Fruit fly (Drosophila melanogaster) whole organism, embryonic: Measurements from ENCODE around the gene BTBD9.

ENCODE experiments used
- Atf-2 ChIP-seq: fragments of 200-800 bp; sonication (Bioruptor generic); optimal IDR thresholded peaks from 2 replicates; lab custom pipeline; 2016; ENCODE audit warnings: missing biosample characterization, missing genetic modification characterization
- CG10543 ChIP-seq: fragments of 200-800 bp; sonication (Bioruptor generic); optimal IDR thresholded peaks from 3 replicates; lab custom pipeline; 2017; ENCODE audit warnings: missing biosample characterization, mild to moderate bottlenecking, missing genetic modification characterization, moderate library complexity
- CG11695 ChIP-seq: fragments of 200-800 bp; sonication (Bioruptor generic); IDR thresholded peaks from 3 replicates; pipeline ENCODE4 v1.3.6; 2022; ENCODE audit warnings: missing biosample characterization, missing genetic modification characterization
- CG13624 ChIP-seq: fragments of 200-800 bp; sonication (Bioruptor generic); optimal IDR thresholded peaks from 2 replicates; lab custom pipeline; 2016; ENCODE audit warnings: missing biosample characterization, missing genetic modification characterization
- CG17829 ChIP-seq: fragments of 200-800 bp; optimal IDR thresholded peaks from 2 replicates; lab custom pipeline; 2019; ENCODE audit warnings: missing biosample characterization, mild to moderate bottlenecking, missing genetic modification characterization, moderate library complexity
- CG18599 ChIP-seq: fragments of 200-800 bp; sonication (Bioruptor generic); optimal IDR thresholded peaks from 3 replicates; lab custom pipeline; 2017; ENCODE audit warnings: missing biosample characterization, missing genetic modification characterization, mild to moderate bottlenecking, moderate library complexity, missing genetic modification reagents
- CG3838 ChIP-seq: fragments of 200-800 bp; sonication (Bioruptor generic); optimal IDR thresholded peaks from 3 replicates; lab custom pipeline; 2016; ENCODE audit warnings: missing biosample characterization, missing genetic modification characterization
- CG4360 ChIP-seq: fragments of 200-800 bp; sonication (Bioruptor generic); IDR thresholded peaks from 2 replicates; pipeline ENCODE4 v1.3.6; 2022; ENCODE audit warnings: missing biosample characterization, missing genetic modification characterization
- CG6765 ChIP-seq: fragments of 200-800 bp; sonication (Bioruptor generic); optimal IDR thresholded peaks from 3 replicates; lab custom pipeline; 2017; ENCODE audit warnings: missing biosample characterization, mild to moderate bottlenecking, missing genetic modification characterization
- CG9215 ChIP-seq: fragments of 200-800 bp; sonication (Bioruptor generic); IDR thresholded peaks from 2 replicates; pipeline ENCODE4 v1.3.6; 2022; ENCODE audit warnings: missing biosample characterization, missing genetic modification characterization
- D19A ChIP-seq: fragments of 200-800 bp; optimal IDR thresholded peaks from 3 replicates; lab custom pipeline; 2019; ENCODE audit warnings: missing biosample characterization, mild to moderate bottlenecking, missing genetic modification characterization, moderate library complexity
- Dip3 ChIP-seq: fragments of 200-800 bp; sonication (Bioruptor generic); optimal IDR thresholded peaks from 3 replicates; lab custom pipeline; 2016; ENCODE audit warnings: missing biosample characterization, missing genetic modification characterization
- Eip74EF ChIP-seq, 2 experiments: fragments of 200-800 bp in 1 of 2; fragments of >200 bp in 1 of 2; sonication (Bioruptor generic) in 1 of 2; optimal IDR thresholded peaks; 2 replicates each; lab custom pipeline; 2017 to 2019; ENCODE audit warnings: missing biosample characterization in 2 of 2, missing genetic modification characterization in 2 of 2, mild to moderate bottlenecking in 1 of 2, moderate library complexity in 1 of 2
- Ets97D ChIP-seq: fragments of 200-800 bp; sonication (Bioruptor generic); optimal IDR thresholded peaks from 3 replicates; lab custom pipeline; 2016; ENCODE audit warnings: missing biosample characterization, missing genetic modification characterization
- Hand ChIP-seq: fragments of 200-800 bp; sonication (Bioruptor generic); optimal IDR thresholded peaks from 2 replicates; lab custom pipeline; 2017; ENCODE audit warnings: mild to moderate bottlenecking, missing biosample characterization, missing genetic modification reagents, missing genetic modification characterization
- HmgZ ChIP-seq: fragments of 200-800 bp; sonication (Bioruptor generic); optimal IDR thresholded peaks from 2 replicates; lab custom pipeline; 2018; ENCODE audit warnings: missing biosample characterization, mild to moderate bottlenecking, missing genetic modification characterization
- Hsf ChIP-seq: fragments of 200-800 bp; sonication (Bioruptor generic); optimal IDR thresholded peaks from 3 replicates; lab custom pipeline; 2016; ENCODE audit warnings: missing biosample characterization, missing genetic modification characterization
- Kr ChIP-seq: fragments of 200-800 bp; sonication (Bioruptor generic); optimal IDR thresholded peaks from 2 replicates; lab custom pipeline; 2017; ENCODE audit warnings: missing biosample characterization, mild to moderate bottlenecking, missing genetic modification characterization
- Med ChIP-seq: fragments of 200-800 bp; sonication (Bioruptor generic); peaks from one replicate; lab custom pipeline; 2016; ENCODE audit warnings: missing biosample characterization, missing genetic modification characterization, mild to moderate bottlenecking, inconsistent platforms, moderate library complexity
- Meics ChIP-seq: fragments of 200-800 bp; sonication (Bioruptor generic); optimal IDR thresholded peaks from 2 replicates; lab custom pipeline; 2017; ENCODE audit warnings: missing biosample characterization, mild to moderate bottlenecking, missing genetic modification characterization
- Nf-YC ChIP-seq: fragments of 200-800 bp; optimal IDR thresholded peaks from 3 replicates; lab custom pipeline; 2019; ENCODE audit warnings: missing biosample characterization, mild to moderate bottlenecking, missing genetic modification characterization, moderate library complexity
- Pdp1 ChIP-seq, 2 experiments: fragments of 200-800 bp; sonication (Bioruptor generic); optimal IDR thresholded peaks; 3 replicates each; lab custom pipeline; 2016; ENCODE audit warnings: missing biosample characterization in 2 of 2, missing genetic modification characterization in 2 of 2, mild to moderate bottlenecking in 1 of 2, moderate library complexity in 1 of 2
- Side ChIP-seq: fragments of 200-800 bp; sonication (Bioruptor generic); optimal IDR thresholded peaks from 2 replicates; lab custom pipeline; 2016; ENCODE audit warnings: missing biosample characterization, missing genetic modification characterization
- Xbp1 ChIP-seq: fragments of 200-800 bp; sonication (Bioruptor generic); optimal IDR thresholded peaks from 3 replicates; lab custom pipeline; 2016; ENCODE audit warnings: missing biosample characterization, mild to moderate bottlenecking, missing genetic modification characterization
- bab2 ChIP-seq: fragments of 200-800 bp; sonication (Bioruptor generic); optimal IDR thresholded peaks from 2 replicates; lab custom pipeline; 2016; ENCODE audit warnings: missing biosample characterization, missing genetic modification characterization
- btn ChIP-seq: fragments of 200-800 bp; sonication (Bioruptor generic); optimal IDR thresholded peaks from 2 replicates; lab custom pipeline; 2016; ENCODE audit warnings: missing biosample characterization, missing genetic modification characterization
- cg ChIP-seq: fragments of 200-800 bp; sonication (Bioruptor generic); optimal IDR thresholded peaks from 3 replicates; lab custom pipeline; 2019; ENCODE audit warnings: missing biosample characterization, mild to moderate bottlenecking, missing genetic modification characterization, moderate library complexity
- corto ChIP-seq: fragments of 200-800 bp; sonication (Bioruptor generic); optimal IDR thresholded peaks from 2 replicates; lab custom pipeline; 2016; ENCODE audit warnings: missing biosample characterization, mild to moderate bottlenecking, missing genetic modification characterization, moderate library complexity
- crol ChIP-seq: fragments of 200-800 bp; sonication (Bioruptor generic); IDR thresholded peaks from 2 replicates; pipeline ENCODE4 v1.3.6; 2022; ENCODE audit warnings: missing biosample characterization, missing genetic modification characterization
- eve ChIP-seq, 2 experiments: fragments of >200 bp; optimal IDR thresholded peaks; 2 replicates each; lab custom pipeline; 2017; ENCODE audit warnings: missing biosample characterization in 2 of 2, missing genetic modification characterization in 2 of 2
- exex ChIP-seq: fragments of 200-800 bp; sonication (Bioruptor generic); optimal IDR thresholded peaks from 4 replicates; lab custom pipeline; 2018; ENCODE audit warnings: missing biosample characterization, mild to moderate bottlenecking, missing genetic modification characterization, moderate library complexity
- insv ChIP-seq, 2 experiments: fragments of 200-800 bp; sonication (Bioruptor generic); optimal IDR thresholded peaks; 3 replicates each; lab custom pipeline; 2016 to 2018; ENCODE audit warnings: missing biosample characterization in 2 of 2, missing genetic modification characterization in 2 of 2
- ken ChIP-seq: fragments of 200-800 bp; sonication (Bioruptor generic); IDR thresholded peaks from 3 replicates; pipeline ENCODE4 v1.3.6; 2022; ENCODE audit warnings: missing biosample characterization, missing genetic modification characterization
- nom ChIP-seq: fragments of 200-800 bp; sonication (Bioruptor generic); optimal IDR thresholded peaks from 2 replicates; lab custom pipeline; 2017; ENCODE audit warnings: missing biosample characterization, missing genetic modification characterization, mild to moderate bottlenecking, moderate library complexity, missing genetic modification reagents
- psq ChIP-seq: fragments of 200-800 bp; sonication (Bioruptor generic); optimal IDR thresholded peaks from 2 replicates; lab custom pipeline; 2017; ENCODE audit warnings: missing biosample characterization, missing genetic modification characterization
- sqz ChIP-seq: fragments of 200-800 bp; sonication (Bioruptor generic); optimal IDR thresholded peaks from 3 replicates; lab custom pipeline; 2018; ENCODE audit warnings: missing biosample characterization, mild to moderate bottlenecking, missing genetic modification characterization
- sr ChIP-seq: fragments of 200-800 bp; sonication (Bioruptor generic); IDR thresholded peaks from 3 replicates; pipeline ENCODE4 v1.3.6; 2022; ENCODE audit warnings: missing biosample characterization, missing genetic modification characterization
- sug ChIP-seq: fragments of 200-800 bp; optimal IDR thresholded peaks from 2 replicates; lab custom pipeline; 2019; ENCODE audit warnings: missing biosample characterization, mild to moderate bottlenecking, missing genetic modification characterization, moderate library complexity
- tll ChIP-seq, 2 experiments: fragments of 200-800 bp in 1 of 2; fragments of >200 bp in 1 of 2; sonication (Bioruptor generic) in 1 of 2; optimal IDR thresholded peaks; 2 replicates each; lab custom pipeline; 2017 to 2019; ENCODE audit warnings: missing biosample characterization in 2 of 2, missing genetic modification characterization in 2 of 2, mild to moderate bottlenecking in 1 of 2, moderate library complexity in 1 of 2
- unc-4 ChIP-seq: fragments of 200-800 bp; sonication (Bioruptor generic); IDR thresholded peaks from 2 replicates; pipeline ENCODE4 v1.3.6; 2022; ENCODE audit warnings: missing biosample characterization, missing genetic modification characterization; ENCODE audit not compliant: partially characterized antibody
- zen ChIP-seq: fragments of 200-800 bp; sonication (Bioruptor generic); optimal IDR thresholded peaks from 3 replicates; lab custom pipeline; 2018; ENCODE audit warnings: missing biosample characterization, mild to moderate bottlenecking, missing genetic modification characterization, moderate library complexity
- zen2 ChIP-seq: fragments of 200-800 bp; sonication (Bioruptor generic); IDR thresholded peaks from 3 replicates; pipeline ENCODE4 v1.3.6; 2022; ENCODE audit warnings: missing biosample characterization, missing genetic modification characterization; ENCODE audit not compliant: partially characterized antibody
- zfh1 ChIP-seq: fragments of 200-800 bp; sonication (Bioruptor generic); IDR thresholded peaks from 3 replicates; pipeline ENCODE4 v1.3.6; 2022; ENCODE audit warnings: missing biosample characterization, missing genetic modification characterization

Gene BTBD9

DNA sequence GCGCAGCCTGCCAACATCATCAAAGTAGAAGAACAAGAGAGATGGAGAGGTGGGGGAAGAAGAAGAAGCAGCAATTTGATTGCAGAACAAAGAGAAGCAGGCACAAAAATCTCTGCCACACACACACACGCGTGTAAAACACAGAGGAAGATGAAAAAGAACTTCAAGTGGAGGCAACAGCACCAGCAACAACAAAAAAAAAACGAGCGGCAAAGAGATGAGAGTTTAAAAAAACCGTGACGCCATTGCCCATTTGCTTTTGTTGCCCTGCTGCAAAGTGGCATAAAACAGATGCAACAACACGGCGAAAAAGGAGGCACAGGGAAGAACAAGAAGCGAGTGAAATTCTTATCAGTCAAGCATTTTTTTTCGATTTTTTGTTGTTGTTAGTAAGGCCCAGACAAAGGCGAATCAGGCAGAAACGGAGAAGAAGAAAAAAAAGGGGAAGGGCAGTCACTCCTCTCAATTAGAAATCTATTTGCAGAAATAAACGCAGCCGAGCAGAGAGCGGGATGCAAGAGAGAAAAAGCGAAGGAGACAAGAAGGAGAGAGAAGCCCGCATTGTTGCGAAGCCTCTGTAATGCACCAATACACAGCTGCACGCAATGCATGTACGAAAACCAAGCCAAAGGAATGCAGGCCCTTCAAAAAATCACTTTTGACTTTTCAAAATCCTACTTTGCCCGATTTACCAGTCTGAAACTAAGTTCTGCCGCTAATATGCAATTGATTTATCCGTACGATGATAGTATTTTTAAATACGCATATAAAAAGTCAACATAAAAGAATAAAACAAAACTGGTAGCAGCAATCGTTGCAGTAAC is 26.4 kb upstream of the BTBD9 start (continued):
- TF ChIP-seq insv (GFP tag; optimal IDR thresholded peaks at IDR 0.05; lab: Kevin White, UChicago) (peak in 1 of 2 experiments; percentile 82), zfh1 (GFP tag; lab: Robert Waterston, UW) (no peak), CG4360 (GFP tag; lab: Robert Waterston, UW) (peak; percentile 72), Dip3 (GFP tag; lab: Kevin White, UChicago) (no peak), cg (GFP tag; lab: Kevin White, UChicago) (peak; percentile 37), Xbp1 (no peak), btn (no peak), corto (GFP tag; lab: Kevin White, UChicago) (peak; percentile 16), Nf-YC (tag; lab: Kevin White, UChicago) (no peak)

DNA sequence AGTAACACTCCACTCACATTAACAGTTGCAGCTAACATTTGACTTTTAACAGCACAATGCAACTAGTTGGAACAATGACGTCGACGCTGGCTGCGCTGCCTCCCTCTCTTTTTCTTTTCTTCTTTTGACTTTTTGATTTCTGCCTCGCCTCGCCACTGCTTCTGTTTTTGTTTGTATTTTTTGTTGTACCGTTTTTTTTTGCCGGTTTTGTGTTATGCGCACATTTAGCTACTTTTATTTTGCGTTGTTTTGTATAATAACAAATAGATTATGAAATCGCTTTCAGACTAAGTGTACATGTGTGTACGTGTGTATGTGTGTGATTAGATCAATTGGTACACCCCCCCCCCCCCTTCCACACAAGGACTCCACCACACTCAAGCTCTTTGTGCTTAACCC is 25.8 kb upstream of the BTBD9 start:
- TF ChIP-seq Ets97D (GFP tag; lab: Kevin White, UChicago) = no peak
- TF ChIP-seq Hand = no peak
- TF ChIP-seq crol (GFP tag; lab: Robert Waterston, UW) = peak; percentile 43; the same call in 1 of the 2 replicates
- TF ChIP-seq CG3838 = no peak
- peak; percentile 51 for TF ChIP-seq nom (GFP tag; lab: Kevin White, UChicago)
- TF ChIP-seq sqz (GFP tag; lab: Kevin White, UChicago) = peak; percentile 6
- no peak for TF ChIP-seq ken (GFP tag; lab: Robert Waterston, UW)
- no peak for TF ChIP-seq HmgZ (tag; lab: Kevin White, UChicago)
- TF ChIP-seq unc-4 = no peak
- TF ChIP-seq eve (GFP tag; optimal IDR thresholded peaks at IDR 0.05; lab: Kevin White, UChicago) = no peak
- TF ChIP-seq CG17829 (tag; lab: Kevin White, UChicago) = no peak
- TF ChIP-seq Pdp1 (GFP tag; optimal IDR thresholded peaks at IDR 0.05; lab: Kevin White, UChicago) = peak in 1 of 2 experiments; percentile 44
- TF ChIP-seq CG9215 (GFP tag; lab: Robert Waterston, UW) = no peak
- TF ChIP-seq CG11695 (GFP tag; lab: Robert Waterston, UW) = no peak
- TF ChIP-seq psq (GFP tag; lab: Kevin White, UChicago) = peak; percentile 27
- TF ChIP-seq Meics (GFP tag; lab: Kevin White, UChicago) = no peak
- peak in 1 of 2 experiments; percentile 67 for TF ChIP-seq tll (GFP tag; optimal IDR thresholded peaks at IDR 0.05; lab: Kevin White, UChicago)
- TF ChIP-seq Med (GFP tag; lab: Kevin White, UChicago) = peak; percentile 68
- TF ChIP-seq, all 482 proteins: peak for 7

DNA sequence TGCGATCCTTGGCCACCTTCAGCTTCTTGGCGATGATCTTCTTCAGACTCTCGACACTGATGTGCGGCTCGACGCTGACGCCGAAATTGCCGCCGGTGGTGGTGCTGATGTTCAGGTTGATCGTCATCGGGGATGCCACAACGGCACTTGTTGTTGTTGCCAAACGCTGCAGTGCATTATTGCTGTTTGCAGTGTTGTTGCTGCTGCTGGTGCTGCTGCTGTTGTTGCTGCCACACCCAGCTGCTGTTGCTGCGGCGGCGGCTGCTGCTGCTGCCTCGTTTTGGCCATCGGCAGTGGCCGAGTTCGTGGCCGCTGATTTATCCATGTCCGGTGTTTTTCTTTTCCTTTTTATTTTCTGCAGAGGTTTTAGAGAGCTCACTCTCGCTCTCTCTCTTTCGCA is 24.5 kb upstream of the BTBD9 start:
- TF ChIP-seq D19A (no peak), sqz (GFP tag; lab: Kevin White, UChicago) (peak; percentile 23), CG4360 (GFP tag; lab: Robert Waterston, UW) (peak; percentile 91)

DNA sequence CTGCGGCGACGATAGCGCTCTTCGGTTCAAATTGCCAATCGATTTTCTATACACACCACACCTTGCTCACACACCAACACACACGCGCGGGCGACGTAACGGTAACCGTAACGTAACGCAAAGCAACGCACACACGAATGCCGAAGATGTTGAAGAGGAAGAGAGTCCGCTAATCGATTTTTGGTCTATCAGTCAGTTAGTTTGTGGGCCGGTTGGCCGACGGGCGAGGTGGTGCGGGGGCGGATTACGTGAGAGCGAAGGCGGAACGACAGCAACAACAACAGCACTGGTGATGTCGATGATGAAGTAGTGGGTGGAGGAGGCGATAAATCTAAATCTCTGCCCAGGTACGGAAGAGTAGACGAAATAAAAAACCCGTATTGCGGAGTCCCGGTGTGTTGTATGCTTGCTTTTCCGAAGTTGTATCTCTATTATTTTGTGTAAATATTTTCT is 24.0 kb upstream of the BTBD9 start, which contains the start of gene ras:
TSS of gene ras (plus strand) at position 188 of the 453 bp plus-strand sequence.
- TF ChIP-seq CG18599 (peak; percentile 37), HmgZ (tag; lab: Kevin White, UChicago) (peak; percentile 27), Side (GFP tag; lab: Kevin White, UChicago) (peak; percentile 19), zen (tag; lab: Kevin White, UChicago) (peak; percentile 39), CG6765 (peak; percentile 34), zen2 (GFP tag; lab: Robert Waterston, UW) (peak; percentile 25; the same call in 1 of the 3 replicates), Kr (peak; percentile 5), CG13624 (GFP tag; lab: Kevin White, UChicago) (no peak), bab2 (no peak), Med (GFP tag; lab: Kevin White, UChicago) (peak; percentile 84), sr (peak; percentile 80), Hsf (GFP tag; lab: Kevin White, UChicago) (peak; percentile 5), sug (tag; lab: Kevin White, UChicago) (peak; percentile 61), Eip74EF (GFP tag; optimal IDR thresholded peaks at IDR 0.05; lab: Kevin White, UChicago) (peak in 1 of 2 experiments; percentile 34), crol (GFP tag; lab: Robert Waterston, UW) (peak; percentile 93), exex (tag; lab: Kevin White, UChicago) (peak; percentile 95), cg (GFP tag; lab: Kevin White, UChicago) (peak; percentile 77), CG10543 (GFP tag; lab: Kevin White, UChicago) (peak; percentile 46), Atf-2 (GFP tag; lab: Kevin White, UChicago) (no peak)
